ENCODE assay signal across 1 fruit fly cellular context in the genomic region with DNA sequence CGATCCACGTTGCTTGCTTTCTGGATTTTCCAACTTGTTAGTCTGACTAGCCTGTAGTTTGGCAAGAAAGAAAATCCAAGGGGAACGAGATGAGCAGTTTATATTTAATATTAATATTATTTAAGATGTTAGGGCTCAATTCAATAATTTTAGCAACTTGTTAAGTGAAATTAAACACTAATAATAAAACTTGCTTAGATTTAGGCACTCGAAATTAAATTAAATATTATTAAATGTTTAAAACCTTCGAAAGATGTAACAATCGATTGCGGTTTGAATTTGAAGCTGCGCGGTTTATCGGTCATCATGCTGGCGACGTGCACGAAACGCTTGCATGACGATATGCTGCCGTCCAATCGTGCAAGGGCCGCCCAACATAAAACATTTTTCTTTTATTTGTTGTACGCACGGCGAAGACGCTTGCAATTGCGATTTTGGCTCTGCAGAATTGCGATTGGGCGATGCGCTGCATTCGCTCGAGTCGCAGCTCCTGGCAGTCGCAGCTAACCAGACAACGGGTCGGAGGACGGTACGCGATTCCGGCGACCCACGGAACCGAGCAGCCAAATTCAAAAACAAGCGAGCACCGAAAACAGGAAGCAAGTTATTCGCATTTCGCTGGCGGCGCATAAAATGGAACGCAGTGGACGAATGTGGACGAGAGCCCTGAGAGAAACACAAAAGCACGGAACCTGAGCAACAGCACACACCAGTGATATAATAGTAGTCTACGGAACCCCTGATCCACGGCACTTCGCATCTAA.
TF ChIP-seq lines count a peak whose summit lies in the region.

A gene (minus strand): TSS at position 51 of the 764 bp plus-strand sequence.
A gene (plus strand): TSS at position 353 of the 764 bp plus-strand sequence.

TF ChIP-seq in whole organism, embryonic, 481 proteins besides CTCF, POLR2A, EP300 and RAD21 (continued from another document):
- peak; percentile 94 for TF ChIP-seq lilli (GFP tag; optimal IDR thresholded peaks at IDR 0.05; lab: Kevin White, UChicago)
- peak; percentile 74 for TF ChIP-seq Dref (GFP tag; IDR thresholded peaks at IDR 0.05; lab: Robert Waterston, UW)
- peak; percentile 69 for TF ChIP-seq pb (GFP tag; optimal IDR thresholded peaks at IDR 0.05; lab: Kevin White, UChicago)
- TF ChIP-seq eyg (GFP tag; optimal IDR thresholded peaks at IDR 0.05; lab: Kevin White, UChicago), result peak; percentile 74
- TF ChIP-seq fd102C (GFP tag; optimal IDR thresholded peaks at IDR 0.05; lab: Kevin White, UChicago), result no peak
- TF ChIP-seq Dek (tag; optimal IDR thresholded peaks at IDR 0.05; lab: Kevin White, UChicago), result peak; percentile 56
- peak; percentile 84 for TF ChIP-seq tna (GFP tag; IDR thresholded peaks at IDR 0.05; lab: Robert Waterston, UW; ENCODE audit: partially characterized antibody)
- peak; percentile 78 for TF ChIP-seq slp2 (GFP tag; optimal IDR thresholded peaks at IDR 0.05; lab: Kevin White, UChicago)
- TF ChIP-seq cas (GFP tag; IDR thresholded peaks at IDR 0.05; lab: Robert Waterston, UW), result peak; percentile 75
- peak; percentile 95 for TF ChIP-seq CG10366 (GFP tag; IDR thresholded peaks at IDR 0.05; lab: Robert Waterston, UW)
- peak; percentile 61 for TF ChIP-seq Fer1 (GFP tag; optimal IDR thresholded peaks at IDR 0.05; lab: Kevin White, UChicago)
- no peak for TF ChIP-seq Asciz (GFP tag; optimal IDR thresholded peaks at IDR 0.05; lab: Kevin White, UChicago)
- peak; percentile 83 for TF ChIP-seq bab2 (GFP tag; optimal IDR thresholded peaks at IDR 0.05; lab: Kevin White, UChicago)
- peak; percentile 92 for TF ChIP-seq CG9876 (GFP tag; optimal IDR thresholded peaks at IDR 0.05; lab: Kevin White, UChicago)
- TF ChIP-seq CG14441 (GFP tag; IDR thresholded peaks at IDR 0.05; lab: Robert Waterston, UW), result peak; percentile 88
- no peak for TF ChIP-seq CG17912 (GFP tag; optimal IDR thresholded peaks at IDR 0.05; lab: Kevin White, UChicago)
- no peak for TF ChIP-seq cwo (GFP tag; optimal IDR thresholded peaks at IDR 0.05; lab: Kevin White, UChicago)
- no peak for TF ChIP-seq scrt (GFP tag; optimal IDR thresholded peaks at IDR 0.05; lab: Kevin White, UChicago)
- peak; percentile 91 for TF ChIP-seq dysf (GFP tag; IDR thresholded peaks at IDR 0.05; lab: Robert Waterston, UW)
- peak; percentile 87 for TF ChIP-seq Ets97D (GFP tag; optimal IDR thresholded peaks at IDR 0.05; lab: Kevin White, UChicago)
- TF ChIP-seq ham (GFP tag; IDR thresholded peaks at IDR 0.05; lab: Robert Waterston, UW), result no peak
- peak; percentile 9 for TF ChIP-seq CG14965 (GFP tag; optimal IDR thresholded peaks at IDR 0.05; lab: Kevin White, UChicago; ENCODE audit: borderline replicate concordance)
- TF ChIP-seq CG15514 (GFP tag; optimal IDR thresholded peaks at IDR 0.05; lab: Kevin White, UChicago), result peak; percentile 83
- TF ChIP-seq sug (tag; optimal IDR thresholded peaks at IDR 0.05; lab: Kevin White, UChicago), result no peak
- TF ChIP-seq D19A (tag; optimal IDR thresholded peaks at IDR 0.05; lab: Kevin White, UChicago), result no peak
- TF ChIP-seq CG7556 (GFP tag; optimal IDR thresholded peaks at IDR 0.05; lab: Kevin White, UChicago), result peak; percentile 51
- peak; percentile 78 for TF ChIP-seq CG6689 (GFP tag; IDR thresholded peaks at IDR 0.05; lab: Robert Waterston, UW)
- no peak; the same call in 1 of the 2 replicates for TF ChIP-seq sim (GFP tag; IDR thresholded peaks at IDR 0.05; lab: Robert Waterston, UW)
- TF ChIP-seq CG9727 (GFP tag; optimal IDR thresholded peaks at IDR 0.05; lab: Kevin White, UChicago), result peak; percentile 82
- peak; percentile 86 for TF ChIP-seq CG7786 (GFP tag; optimal IDR thresholded peaks at IDR 0.05; lab: Kevin White, UChicago)
- no peak for TF ChIP-seq h (optimal IDR thresholded peaks at IDR 0.05; lab: Kevin White, UChicago)
- peak; percentile 90 for TF ChIP-seq CG3847 (GFP tag; IDR thresholded peaks at IDR 0.05; lab: Robert Waterston, UW)
- no peak for TF ChIP-seq Nf-YC (tag; optimal IDR thresholded peaks at IDR 0.05; lab: Kevin White, UChicago)
- TF ChIP-seq CG30431 (GFP tag; optimal IDR thresholded peaks at IDR 0.05; lab: Kevin White, UChicago), result peak; percentile 54
- TF ChIP-seq kay (GFP tag; optimal IDR thresholded peaks at IDR 0.05; lab: Kevin White, UChicago), result peak; percentile 59
- no peak for TF ChIP-seq ac (GFP tag; optimal IDR thresholded peaks at IDR 0.05; lab: Kevin White, UChicago)
- no peak for TF ChIP-seq lab (GFP tag; optimal IDR thresholded peaks at IDR 0.05; lab: Kevin White, UChicago)
- no peak for TF ChIP-seq Hr78 (GFP tag; optimal IDR thresholded peaks at IDR 0.05; lab: Kevin White, UChicago)
- no peak for TF ChIP-seq CG5180 (GFP tag; optimal IDR thresholded peaks at IDR 0.05; lab: Kevin White, UChicago)
- peak; percentile 2 for TF ChIP-seq CG6813 (GFP tag; optimal IDR thresholded peaks at IDR 0.05; lab: Kevin White, UChicago)
- TF ChIP-seq CG7745 (tag; optimal IDR thresholded peaks at IDR 0.05; lab: Kevin White, UChicago), result no peak
- 0 out of 2 replicates have a peak, but pooled peaks have one; percentile 39 for TF ChIP-seq Gsc (GFP tag; IDR thresholded peaks at IDR 0.05; lab: Robert Waterston, UW)
- no peak for TF ChIP-seq nau (GFP tag; optimal IDR thresholded peaks at IDR 0.05; lab: Kevin White, UChicago)
- TF ChIP-seq esg (GFP tag; conservative IDR thresholded peaks at IDR 0.05; lab: Robert Waterston, UW), result peak; percentile 83
- TF ChIP-seq CG34376 (GFP tag; optimal IDR thresholded peaks at IDR 0.05; lab: Kevin White, UChicago), result peak; percentile 44
- TF ChIP-seq NfI (GFP tag; optimal IDR thresholded peaks at IDR 0.05; lab: Kevin White, UChicago), result peak; percentile 81
- no peak for TF ChIP-seq wek (GFP tag; optimal IDR thresholded peaks at IDR 0.05; lab: Kevin White, UChicago)
- TF ChIP-seq CG7839 (tag; optimal IDR thresholded peaks at IDR 0.05; lab: Kevin White, UChicago), result no peak
- TF ChIP-seq CG12769 (tag; optimal IDR thresholded peaks at IDR 0.05; lab: Kevin White, UChicago), result no peak
- TF ChIP-seq CG7271 (tag; optimal IDR thresholded peaks at IDR 0.05; lab: Kevin White, UChicago), result no peak
- peak; percentile 28 for TF ChIP-seq CG4328 (GFP tag; optimal IDR thresholded peaks at IDR 0.05; lab: Kevin White, UChicago)
- TF ChIP-seq da (GFP tag; optimal IDR thresholded peaks at IDR 0.05; lab: Kevin White, UChicago), result peak; percentile 61
- peak; percentile 84 for TF ChIP-seq vfl (GFP tag; optimal IDR thresholded peaks at IDR 0.05; lab: Kevin White, UChicago)
- peak; percentile 86 for TF ChIP-seq CG12942 (GFP tag; optimal IDR thresholded peaks at IDR 0.05; lab: Kevin White, UChicago)
- TF ChIP-seq so (GFP tag; IDR thresholded peaks at IDR 0.05; lab: Robert Waterston, UW), result peak; percentile 65; the same call in 1 of the 3 replicates
- peak; percentile 91 for TF ChIP-seq Dbx (GFP tag; IDR thresholded peaks at IDR 0.05; lab: Robert Waterston, UW)
- TF ChIP-seq Trl (optimal IDR thresholded peaks at IDR 0.05; lab: Kevin White, UChicago), result no peak
- peak; percentile 86 for TF ChIP-seq Trl (GFP tag; optimal IDR thresholded peaks at IDR 0.05; lab: Kevin White, UChicago)
- TF ChIP-seq CG31388 (GFP tag; optimal IDR thresholded peaks at IDR 0.05; lab: Kevin White, UChicago), result peak; percentile 68
- TF ChIP-seq emc (GFP tag; optimal IDR thresholded peaks at IDR 0.05; lab: Kevin White, UChicago), result peak; percentile 58
- peak; percentile 74; the same call in 1 of the 2 replicates for TF ChIP-seq Nf-YA (GFP tag; IDR thresholded peaks at IDR 0.05; lab: Robert Waterston, UW)
- peak; percentile 63 for TF ChIP-seq CG18262 (tag; optimal IDR thresholded peaks at IDR 0.05; lab: Kevin White, UChicago)
- TF ChIP-seq CG9609 (GFP tag; optimal IDR thresholded peaks at IDR 0.05; lab: Kevin White, UChicago), result peak; percentile 89
- peak; percentile 82 for TF ChIP-seq otp (GFP tag; IDR thresholded peaks at IDR 0.05; lab: Robert Waterston, UW)
- TF ChIP-seq amos (GFP tag; IDR thresholded peaks at IDR 0.05; lab: Robert Waterston, UW; ENCODE audit: partially characterized antibody), result peak; percentile 88
- peak; percentile 92 for TF ChIP-seq CG10959 (GFP tag; IDR thresholded peaks at IDR 0.05; lab: Robert Waterston, UW)
- peak; percentile 74 for TF ChIP-seq CG18476 (GFP tag; optimal IDR thresholded peaks at IDR 0.05; lab: Kevin White, UChicago)
- TF ChIP-seq Camta (GFP tag; optimal IDR thresholded peaks at IDR 0.05; lab: Kevin White, UChicago), result no peak
- TF ChIP-seq crc (GFP tag; optimal IDR thresholded peaks at IDR 0.05; lab: Kevin White, UChicago), result no peak
- TF ChIP-seq phol (tag; optimal IDR thresholded peaks at IDR 0.05; lab: Kevin White, UChicago), result peak; percentile 94
- peak; percentile 2 for TF ChIP-seq Lhr (GFP tag; optimal IDR thresholded peaks at IDR 0.05; lab: Kevin White, UChicago)
- peak; percentile 91 for TF ChIP-seq Sox102F (GFP tag; optimal IDR thresholded peaks at IDR 0.05; lab: Kevin White, UChicago)
- TF ChIP-seq CG10321 (GFP tag; IDR thresholded peaks at IDR 0.05; lab: Robert Waterston, UW), result peak; percentile 44; the same call in 1 of the 2 replicates
- TF ChIP-seq CkIIα-i1 (GFP tag; IDR thresholded peaks at IDR 0.05; lab: Robert Waterston, UW), result 0 out of 2 replicates have a peak, but pooled peaks have one; percentile 10
- TF ChIP-seq CG10147 (GFP tag; optimal IDR thresholded peaks at IDR 0.05; lab: Kevin White, UChicago), result peak; percentile 26
- TF ChIP-seq hth (optimal IDR thresholded peaks at IDR 0.05; lab: Kevin White, UChicago), result no peak
- TF ChIP-seq ken (GFP tag; IDR thresholded peaks at IDR 0.05; lab: Robert Waterston, UW), result peak; percentile 98
- TF ChIP-seq psq (GFP tag; optimal IDR thresholded peaks at IDR 0.05; lab: Kevin White, UChicago), result peak; percentile 68
- peak; percentile 62 for TF ChIP-seq Atf3 (GFP tag; optimal IDR thresholded peaks at IDR 0.05; lab: Kevin White, UChicago)
- peak; percentile 70 for TF ChIP-seq sna (GFP tag; IDR thresholded peaks at IDR 0.05; lab: Robert Waterston, UW; ENCODE audit: partially characterized antibody)
- TF ChIP-seq bcd (GFP tag; optimal IDR thresholded peaks at IDR 0.05; lab: Kevin White, UChicago), result peak; percentile 72
- TF ChIP-seq B-H2 (GFP tag; optimal IDR thresholded peaks at IDR 0.05; lab: Kevin White, UChicago), result no peak
- TF ChIP-seq CG12236 (GFP tag; optimal IDR thresholded peaks at IDR 0.05; lab: Kevin White, UChicago), result peak; percentile 56
- TF ChIP-seq CG17361 (GFP tag; IDR thresholded peaks at IDR 0.05; lab: Robert Waterston, UW), result peak; percentile 55; the same call in 1 of the 3 replicates
- peak; percentile 86 for TF ChIP-seq CG16779 (GFP tag; IDR thresholded peaks at IDR 0.05; lab: Robert Waterston, UW)
